Worm (Caenorhabditis elegans): Measurements from ENCODE around the gene F40G12.4.

ce11 chrV:14296499-14296898 is 28.0 kb upstream of the F40G12.4 start, which contains the start of gene F14D7.3:
- TF ChIP-seq flt-1 (GFP tag; IDR thresholded peaks at IDR 0.05), result no peak
- no peak for TF ChIP-seq hmg-4 (GFP tag; optimal IDR thresholded peaks at IDR 0.05)
- TF ChIP-seq tbx-11 (GFP tag; IDR thresholded peaks at IDR 0.05), result no peak
- no peak for TF ChIP-seq ama-1 (optimal IDR thresholded peaks at IDR 0.05)

All from whole organism, early embryonic.